Worm (Caenorhabditis elegans) whole organism, L4 larva: Measurements from ENCODE around the gene F10C2.3.

Experiments used
- F10B5.3 ChIP-seq: sonication (generic microtip); optimal IDR thresholded peaks from 2 replicates; lab custom pipeline; 2016; ENCODE audit warnings: mild to moderate bottlenecking, missing genetic modification characterization, missing compliant biosample characterization
- F26F4.8 ChIP-seq: fragments of 200-800 bp; sonication (Bioruptor generic); conservative IDR thresholded peaks from 2 replicates; pipeline ENCODE4 v1.3.6; 2022; ENCODE audit warnings: missing genetic modification characterization, missing compliant biosample characterization
- F37D6.2 ChIP-seq: sonication (generic microtip); optimal IDR thresholded peaks from 2 replicates; lab custom pipeline; 2016; ENCODE audit warnings: mild to moderate bottlenecking, missing genetic modification characterization, missing compliant biosample characterization
- Y48G9A.11 ChIP-seq: fragments of 200-800 bp; sonication (Bioruptor generic); IDR thresholded peaks from 2 replicates; pipeline ENCODE4 v1.3.6; 2022; ENCODE audit warnings: missing genetic modification reagents, missing genetic modification characterization, missing compliant biosample characterization
- Y5F2A.4 ChIP-seq: fragments of 200-800 bp; sonication (Bioruptor generic); optimal IDR thresholded peaks from 2 replicates; lab custom pipeline; 2018; ENCODE audit warnings: mild to moderate bottlenecking, missing genetic modification characterization, missing compliant biosample characterization
- Y75B8A.6 ChIP-seq: fragments of 200-800 bp; sonication (Bioruptor generic); IDR thresholded peaks from 2 replicates; pipeline ENCODE4 v1.3.6; 2022; ENCODE audit warnings: missing genetic modification reagents, missing genetic modification characterization, missing compliant biosample characterization
- aha-1 ChIP-seq: fragments of 150-350 bp; peaks from one replicate; lab custom pipeline; 2014; ENCODE audit warnings: missing biosample characterization, missing genetic modification characterization
- aly-2 ChIP-seq: sonication (generic microtip); optimal IDR thresholded peaks from 2 replicates; lab custom pipeline; 2018; ENCODE audit warnings: missing biosample characterization, missing genetic modification characterization
- ama-1 ChIP-seq: fragments of 150-350 bp; optimal IDR thresholded peaks from 2 replicates; lab custom pipeline; 2014; ENCODE audit warnings: inconsistent platforms, mixed read lengths
- ceh-20 ChIP-seq: fragments of 200-800 bp; sonication (Bioruptor generic); IDR thresholded peaks from 2 replicates; pipeline ENCODE4 v1.3.6; 2022; ENCODE audit warnings: missing genetic modification reagents, missing genetic modification characterization, missing compliant biosample characterization
- ceh-44 ChIP-seq: fragments of 200-800 bp; sonication (Bioruptor generic); IDR thresholded peaks from 2 replicates; pipeline ENCODE4 v1.3.6; 2022; ENCODE audit warnings: missing genetic modification reagents, missing genetic modification characterization, missing compliant biosample characterization
- ceh-82 ChIP-seq: sonication (generic microtip); optimal IDR thresholded peaks from 2 replicates; lab custom pipeline; 2017; ENCODE audit warnings: missing biosample characterization, missing genetic modification characterization
- cey-2 ChIP-seq: sonication (generic microtip); optimal IDR thresholded peaks from 3 replicates; lab custom pipeline; 2017; ENCODE audit warnings: missing genetic modification characterization, mild to moderate bottlenecking, missing compliant biosample characterization, antibody characterized with exemption, borderline replicate concordance; ENCODE audit not compliant: insufficient read depth
- ctbp-1 ChIP-seq: fragments of 200-800 bp; sonication (Bioruptor generic); IDR thresholded peaks from 2 replicates; pipeline ENCODE4 v1.3.6; 2022; ENCODE audit warnings: missing genetic modification reagents, missing genetic modification characterization, missing compliant biosample characterization
- daf-12 ChIP-seq: fragments of 150-350 bp; optimal IDR thresholded peaks from 2 replicates; lab custom pipeline; 2014; ENCODE audit warnings: missing biosample characterization, missing genetic modification reagents, missing genetic modification characterization
- daf-16 ChIP-seq, 3 experiments: sonication (generic microtip); optimal IDR thresholded peaks; 2 replicates each; lab custom pipeline; 2016 to 2017; ENCODE audit warnings: missing genetic modification characterization in 3 of 3, missing genetic modification reagents in 3 of 3, mild to moderate bottlenecking in 2 of 3, missing compliant biosample characterization in 2 of 3, missing biosample characterization in 1 of 3, moderate library complexity in 1 of 3
- daf-8 ChIP-seq: fragments of 200-800 bp; sonication (Bioruptor generic); IDR thresholded peaks from 2 replicates; pipeline ENCODE4 v1.3.6; 2022; ENCODE audit warnings: missing genetic modification characterization, missing compliant biosample characterization
- dpl-1 ChIP-seq: fragments of 150-350 bp; optimal IDR thresholded peaks from 2 replicates; lab custom pipeline; 2014; ENCODE audit warnings: missing biosample characterization, missing genetic modification reagents, missing genetic modification characterization
- dve-1 ChIP-seq: sonication (generic microtip); optimal IDR thresholded peaks from 2 replicates; lab custom pipeline; 2017; ENCODE audit warnings: antibody characterized with exemption, mild to moderate bottlenecking, missing genetic modification characterization, missing compliant biosample characterization; ENCODE audit not compliant: insufficient read depth
- egl-43 ChIP-seq: fragments of 200-800 bp; sonication (Bioruptor generic); IDR thresholded peaks from 2 replicates; pipeline ENCODE4 v1.3.6; 2022; ENCODE audit warnings: missing genetic modification reagents, missing genetic modification characterization, missing compliant biosample characterization
- fos-1 ChIP-seq: fragments of 150-350 bp; optimal IDR thresholded peaks from 2 replicates; lab custom pipeline; 2014; ENCODE audit warnings: missing biosample characterization, missing genetic modification characterization
- gei-8 ChIP-seq: fragments of 200-800 bp; sonication (Bioruptor generic); optimal IDR thresholded peaks from 2 replicates; lab custom pipeline; 2018; ENCODE audit warnings: mild to moderate bottlenecking, missing genetic modification characterization, missing compliant biosample characterization
- hlh-30 ChIP-seq: sonication (generic microtip); optimal IDR thresholded peaks from 2 replicates; lab custom pipeline; 2017; ENCODE audit warnings: antibody characterized with exemption, mild to moderate bottlenecking, missing genetic modification characterization, missing compliant biosample characterization; ENCODE audit not compliant: insufficient read depth
- lin-1 ChIP-seq: fragments of 200-800 bp; sonication (Bioruptor generic); IDR thresholded peaks from 2 replicates; pipeline ENCODE4 v1.3.6; 2022; ENCODE audit warnings: missing genetic modification reagents, missing genetic modification characterization, missing compliant biosample characterization
- lin-29 ChIP-seq: fragments of 200-800 bp; sonication (Bioruptor generic); IDR thresholded peaks from 2 replicates; pipeline ENCODE4 v1.3.6; 2022; ENCODE audit warnings: missing genetic modification reagents, missing genetic modification characterization, missing compliant biosample characterization
- lsy-2 ChIP-seq, 2 experiments: fragments of 150-350 bp in 1 of 2; sonication (generic microtip) in 1 of 2; optimal IDR thresholded peaks; 2 replicates each; lab custom pipeline; 2014 to 2017; ENCODE audit warnings: missing biosample characterization in 2 of 2, missing genetic modification characterization in 2 of 2
- mdl-1 ChIP-seq, 2 experiments: fragments of 150-350 bp in 1 of 2; sonication (generic microtip) in 1 of 2; optimal IDR thresholded peaks; 2 replicates each; lab custom pipeline; 2014 to 2017; ENCODE audit warnings: missing biosample characterization in 2 of 2, missing genetic modification characterization in 2 of 2
- mdt-29 ChIP-seq: fragments of 200-800 bp; sonication (Bioruptor generic); IDR thresholded peaks from 2 replicates; pipeline ENCODE4 v1.3.6; 2022; ENCODE audit warnings: missing genetic modification reagents, missing genetic modification characterization, missing compliant biosample characterization
- mep-1 ChIP-seq: fragments of 150-350 bp; sonication (generic microtip); optimal IDR thresholded peaks from 3 replicates; lab custom pipeline; 2014; ENCODE audit warnings: missing biosample characterization, missing genetic modification characterization
- mes-2 ChIP-seq: sonication (generic microtip); optimal IDR thresholded peaks from 2 replicates; lab custom pipeline; 2016; ENCODE audit warnings: missing genotype, mild to moderate bottlenecking, missing genetic modification characterization, missing compliant biosample characterization; ENCODE audit not compliant: poor library complexity, severe bottlenecking
- mxl-3 ChIP-seq: fragments of 200-800 bp; sonication (Bioruptor generic); optimal IDR thresholded peaks from 2 replicates; lab custom pipeline; 2018; ENCODE audit warnings: mild to moderate bottlenecking, missing genetic modification characterization, missing compliant biosample characterization
- nhr-25 ChIP-seq: sonication (generic microtip); optimal IDR thresholded peaks from 2 replicates; lab custom pipeline; 2017; ENCODE audit warnings: missing genetic modification characterization, mild to moderate bottlenecking, missing compliant biosample characterization, antibody characterized with exemption, moderate library complexity, borderline replicate concordance; ENCODE audit not compliant: insufficient read depth
- nhr-41 ChIP-seq: fragments of 200-800 bp; sonication (Bioruptor generic); IDR thresholded peaks from 2 replicates; pipeline ENCODE4 v1.3.6; 2022; ENCODE audit warnings: missing genetic modification reagents, missing genetic modification characterization, missing compliant biosample characterization
- pqm-1 ChIP-seq: sonication (generic microtip); optimal IDR thresholded peaks from 2 replicates; lab custom pipeline; 2017; ENCODE audit warnings: missing biosample characterization, missing genetic modification characterization
- sdz-12 ChIP-seq: fragments of 200-800 bp; sonication (Bioruptor generic); optimal IDR thresholded peaks from 2 replicates; lab custom pipeline; 2018; ENCODE audit warnings: mild to moderate bottlenecking, missing genetic modification characterization, missing compliant biosample characterization
- spr-1 ChIP-seq: sonication (generic microtip); optimal IDR thresholded peaks from 2 replicates; lab custom pipeline; 2016; ENCODE audit warnings: mild to moderate bottlenecking, missing genetic modification characterization, missing compliant biosample characterization
- tag-97 ChIP-seq: fragments of 200-800 bp; sonication (Bioruptor generic); IDR thresholded peaks from 2 replicates; pipeline ENCODE4 v1.3.6; 2022; ENCODE audit warnings: missing genetic modification characterization, missing compliant biosample characterization
- tra-1 ChIP-seq: fragments of 200-800 bp; sonication (Bioruptor generic); IDR thresholded peaks from 2 replicates; pipeline ENCODE4 v1.3.6; 2022; ENCODE audit warnings: missing genetic modification reagents, missing genetic modification characterization, missing compliant biosample characterization
- unc-130 ChIP-seq: sonication (generic microtip); optimal IDR thresholded peaks from 2 replicates; lab custom pipeline; 2016; ENCODE audit warnings: missing genetic modification reagents, missing genetic modification characterization, missing compliant biosample characterization
- vab-7 ChIP-seq: fragments of 200-800 bp; sonication (Bioruptor generic); IDR thresholded peaks from 2 replicates; pipeline ENCODE4 v1.3.6; 2022; ENCODE audit warnings: missing genetic modification reagents, missing genetic modification characterization, missing compliant biosample characterization
- zfp-2 ChIP-seq: sonication (generic microtip); optimal IDR thresholded peaks from 2 replicates; lab custom pipeline; 2016; ENCODE audit warnings: mild to moderate bottlenecking, missing genetic modification characterization, missing compliant biosample characterization
- zip-2 ChIP-seq: fragments of 150-350 bp; optimal IDR thresholded peaks from 2 replicates; lab custom pipeline; 2014; ENCODE audit warnings: missing biosample characterization, missing genetic modification characterization

The F10C2.3 gene

ce11 chrV:12026878-12027477 is 6.9 kb downstream of the F10C2.3 start (continued):
- TF ChIP-seq fos-1 = no peak
- no peak for TF ChIP-seq daf-12 (tag; lab: Kevin White, UChicago)
- no peak for TF ChIP-seq aha-1 (tag; lab: Kevin White, UChicago)
- TF ChIP-seq unc-130 = no peak
- TF ChIP-seq vab-7 (GFP tag; lab: Robert Waterston, UW) = peak; percentile 24; the same call in 1 of the 2 replicates
- TF ChIP-seq daf-8 (GFP tag; lab: Robert Waterston, UW) = no peak
- peak in 1 of 2 experiments; percentile 33 for TF ChIP-seq daf-16 (GFP tag; optimal IDR thresholded peaks at IDR 0.05; lab: Kevin White, UChicago)
- no peak for TF ChIP-seq daf-16 (tag; optimal IDR thresholded peaks at IDR 0.05; lab: Kevin White, UChicago)
- TF ChIP-seq ama-1 (lab: Kevin White, UChicago) = no peak
- peak; percentile 86 for TF ChIP-seq hlh-30 (tag; lab: Kevin White, UChicago)
- no peak for TF ChIP-seq dpl-1 (GFP tag; lab: Kevin White, UChicago)
- no peak for TF ChIP-seq nhr-41 (GFP tag; lab: Robert Waterston, UW)
- no peak for TF ChIP-seq F10B5.3
- no peak for TF ChIP-seq pqm-1 (tag; lab: Kevin White, UChicago)
- TF ChIP-seq cey-2 (tag; lab: Kevin White, UChicago) = no peak
- TF ChIP-seq mes-2 (tag; lab: Kevin White, UChicago) = peak; percentile 34
- TF ChIP-seq Y75B8A.6 (GFP tag; lab: Robert Waterston, UW) = no peak
- no peak for TF ChIP-seq mxl-3
- TF ChIP-seq Y5F2A.4 = no peak
- no peak for TF ChIP-seq mdt-29
- TF ChIP-seq tra-1 (GFP tag; lab: Robert Waterston, UW) = no peak
- no peak for TF ChIP-seq lin-29 (GFP tag; lab: Robert Waterston, UW)
- TF ChIP-seq F26F4.8 (GFP tag; lab: Robert Waterston, UW) = no peak
- TF ChIP-seq aly-2 (tag; lab: Kevin White, UChicago) = no peak
- peak; percentile 31 for TF ChIP-seq mep-1 (tag; lab: Kevin White, UChicago)
- no peak for TF ChIP-seq spr-1 (tag; lab: Kevin White, UChicago)
- TF ChIP-seq lsy-2 (tag; optimal IDR thresholded peaks at IDR 0.05; lab: Kevin White, UChicago) = peak; percentile 28 to 49
- no peak for TF ChIP-seq ceh-20 (GFP tag; lab: Robert Waterston, UW)
- no peak for TF ChIP-seq gei-8 (GFP tag; lab: Kevin White, UChicago)
- TF ChIP-seq zip-2 (tag; lab: Kevin White, UChicago) = no peak
- TF ChIP-seq dve-1 = peak; percentile 3
- TF ChIP-seq sdz-12 (GFP tag; lab: Kevin White, UChicago) = no peak
- TF ChIP-seq ceh-82 = no peak
- TF ChIP-seq mdl-1 (tag; optimal IDR thresholded peaks at IDR 0.05; lab: Kevin White, UChicago) = peak in 1 of 2 experiments; percentile 90
- TF ChIP-seq tag-97 (GFP tag; lab: Robert Waterston, UW) = no peak
- TF ChIP-seq ctbp-1 (GFP tag; lab: Robert Waterston, UW) = peak; percentile 81
- TF ChIP-seq nhr-25 (tag; lab: Kevin White, UChicago) = no peak
- no peak for TF ChIP-seq Y48G9A.11 (GFP tag; lab: Robert Waterston, UW)
- TF ChIP-seq ceh-44 (GFP tag; lab: Robert Waterston, UW) = no peak
- TF ChIP-seq zfp-2 = no peak
- no peak; the same call in 1 of the 2 replicates for TF ChIP-seq egl-43
- TF ChIP-seq lin-1 = no peak
- peak; percentile 59 for TF ChIP-seq F37D6.2 (tag; lab: Kevin White, UChicago)
